Worm (Caenorhabditis elegans): ENCODE results near the gene B0410.3.

The B0410.3 gene

DNA sequence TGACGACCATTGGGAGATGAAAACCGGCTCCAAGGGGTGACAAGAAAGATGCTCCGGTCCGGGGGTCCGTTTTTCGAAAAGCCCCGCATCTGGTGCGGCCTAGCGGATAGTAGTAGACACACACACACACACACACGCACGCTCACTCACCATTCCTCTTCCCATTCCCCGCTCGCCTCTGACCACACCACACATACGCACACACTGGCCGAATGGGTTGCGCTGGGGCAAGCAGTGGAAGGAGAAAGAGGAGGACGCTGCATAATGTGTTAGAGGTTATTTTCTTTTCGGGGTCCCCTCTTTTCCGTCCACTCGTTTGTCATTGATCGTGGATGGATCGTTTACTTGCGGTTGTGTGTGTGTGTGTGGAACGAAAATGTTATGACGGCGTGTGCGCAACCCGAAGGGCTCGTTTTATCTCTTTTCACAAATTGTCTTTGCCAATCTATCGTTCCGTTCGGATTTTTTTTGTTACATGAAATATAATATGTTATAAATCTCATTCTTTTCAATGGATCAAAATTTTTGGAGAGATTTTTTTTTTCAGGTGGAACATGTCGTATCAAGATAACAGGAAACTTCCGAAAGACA, 5.9 kb downstream of the B0410.3 start, which contains the start of gene vang-1 (continued):
- no peak for TF ChIP-seq mef-2 (tag; optimal IDR thresholded peaks at IDR 0.05)
- no peak for TF ChIP-seq efl-1 (optimal IDR thresholded peaks at IDR 0.05)
- peak in 1 of 2 experiments; percentile 81 for TF ChIP-seq efl-1 (GFP tag; optimal IDR thresholded peaks at IDR 0.05 in 1 of 2)
- TF ChIP-seq ztf-11 (tag; optimal IDR thresholded peaks at IDR 0.05): peak in 1 of 2 experiments; percentile 36
- no peak for TF ChIP-seq aly-2 (tag; optimal IDR thresholded peaks at IDR 0.05)
- TF ChIP-seq vab-15 (tag; optimal IDR thresholded peaks at IDR 0.05): no peak
- peak; percentile 23 for TF ChIP-seq nhr-47 (tag; optimal IDR thresholded peaks at IDR 0.05)
- no peak for TF ChIP-seq lsy-2 (tag; optimal IDR thresholded peaks at IDR 0.05)
- no peak for TF ChIP-seq unc-98 (GFP tag; IDR thresholded peaks at IDR 0.05)
- no peak for TF ChIP-seq lin-39 (tag; optimal IDR thresholded peaks at IDR 0.05)
- TF ChIP-seq egl-27 (tag; optimal IDR thresholded peaks at IDR 0.05): no peak
- no peak for TF ChIP-seq F16B12.6 (tag; optimal IDR thresholded peaks at IDR 0.05)
- peak; percentile 77 for TF ChIP-seq lin-14 (GFP tag; optimal IDR thresholded peaks at IDR 0.05)
- peak; percentile 16 for TF ChIP-seq dsc-1 (tag; optimal IDR thresholded peaks at IDR 0.05)
- no peak for TF ChIP-seq lin-13 (GFP tag; optimal IDR thresholded peaks at IDR 0.05)
- no peak for TF ChIP-seq nhr-76 (tag; optimal IDR thresholded peaks at IDR 0.05)
- TF ChIP-seq rnt-1 (tag; optimal IDR thresholded peaks at IDR 0.05): no peak
- TF ChIP-seq nhr-84 (tag; optimal IDR thresholded peaks at IDR 0.05): no peak
- TF ChIP-seq lir-3 (tag; optimal IDR thresholded peaks at IDR 0.05; ENCODE audit: poor library complexity): no peak
- TF ChIP-seq nhr-77 (tag; optimal IDR thresholded peaks at IDR 0.05): no peak
- no peak for TF ChIP-seq xbp-1 (tag; optimal IDR thresholded peaks at IDR 0.05)
- no peak for TF ChIP-seq nhr-11 (tag; optimal IDR thresholded peaks at IDR 0.05)
- TF ChIP-seq elt-2 (tag; optimal IDR thresholded peaks at IDR 0.05): no peak
- no peak for TF ChIP-seq grh-1 (GFP tag; IDR thresholded peaks at IDR 0.05)
- TF ChIP-seq aha-1 (tag; optimal IDR thresholded peaks at IDR 0.05): no peak
- TF ChIP-seq C04F5.9 (tag; optimal IDR thresholded peaks at IDR 0.05): no peak
- peak; percentile 1 for TF ChIP-seq skn-1 (tag; optimal IDR thresholded peaks at IDR 0.05)
- no peak for TF ChIP-seq mdl-1 (tag; optimal IDR thresholded peaks at IDR 0.05)
- TF ChIP-seq tbx-2 (tag; optimal IDR thresholded peaks at IDR 0.05): peak; percentile 2
- no peak for TF ChIP-seq ama-1 (optimal IDR thresholded peaks at IDR 0.05)
- TF ChIP-seq ceh-63 (GFP tag; optimal IDR thresholded peaks at IDR 0.05): no peak
- no peak for TF ChIP-seq unc-62 (GFP tag; optimal IDR thresholded peaks at IDR 0.05)
- no peak for TF ChIP-seq jun-1 (tag; optimal IDR thresholded peaks at IDR 0.05)
- no peak for TF ChIP-seq nhr-71 (tag; optimal IDR thresholded peaks at IDR 0.05)
- peak; percentile 20 for TF ChIP-seq mep-1 (tag; optimal IDR thresholded peaks at IDR 0.05)
- 0 out of 2 replicates have a peak, but pooled peaks have one; percentile 27 for TF ChIP-seq mab-9 (GFP tag; IDR thresholded peaks at IDR 0.05)
- no peak for TF ChIP-seq ceh-90 (tag; optimal IDR thresholded peaks at IDR 0.05)
- no peak for TF ChIP-seq pqm-1 (tag; optimal IDR thresholded peaks at IDR 0.05)
- TF ChIP-seq snpc-4 (tag; optimal IDR thresholded peaks at IDR 0.05): no peak
- no peak for TF ChIP-seq ets-5 (GFP tag; IDR thresholded peaks at IDR 0.05)
- no peak for TF ChIP-seq sup-37 (GFP tag; optimal IDR thresholded peaks at IDR 0.05)
- no peak for TF ChIP-seq swsn-7 (tag; optimal IDR thresholded peaks at IDR 0.05)
- TF ChIP-seq efl-3 (GFP tag; optimal IDR thresholded peaks at IDR 0.05): no peak
- no peak for TF ChIP-seq zip-4 (GFP tag; optimal IDR thresholded peaks at IDR 0.05)
- no peak for TF ChIP-seq nhr-237 (tag; optimal IDR thresholded peaks at IDR 0.05)
- TF ChIP-seq snu-23 (GFP tag; optimal IDR thresholded peaks at IDR 0.05): peak; percentile 44
- TF ChIP-seq fos-1 (tag; optimal IDR thresholded peaks at IDR 0.05): no peak
- no peak for TF ChIP-seq C34B4.2 (tag; optimal IDR thresholded peaks at IDR 0.05)
- no peak for TF ChIP-seq hpl-2 (GFP tag; optimal IDR thresholded peaks at IDR 0.05)
- TF ChIP-seq sox-4 (tag; optimal IDR thresholded peaks at IDR 0.05): no peak
- TF ChIP-seq nhr-19 (GFP tag; conservative IDR thresholded peaks at IDR 0.05): no peak
- TF ChIP-seq nhr-90 (tag; optimal IDR thresholded peaks at IDR 0.05; ENCODE audit: poor library complexity): no peak
- TF ChIP-seq ceh-8 (GFP tag; optimal IDR thresholded peaks at IDR 0.05): no peak
- no peak for TF ChIP-seq fkh-8 (tag; optimal IDR thresholded peaks at IDR 0.05)

Measured in whole organism, L1 larva.